Worm (Caenorhabditis elegans) whole organism, early embryonic: ENCODE results near the gene spp-7.

Source experiments
- B0310.2 ChIP-seq: sonication (generic microtip); optimal IDR thresholded peaks from 2 replicates; lab custom pipeline; 2016; ENCODE audit warnings: mild to moderate bottlenecking, missing genetic modification characterization, missing compliant biosample characterization
- aly-1 ChIP-seq: sonication (generic microtip); optimal IDR thresholded peaks from 2 replicates; lab custom pipeline; 2016; ENCODE audit warnings: missing genetic modification characterization, missing compliant biosample characterization
- ama-1 ChIP-seq: fragments of 150-350 bp; optimal IDR thresholded peaks from 2 replicates; lab custom pipeline; 2014
- ceh-13 ChIP-seq: fragments of 200-800 bp; sonication (Bioruptor generic); optimal IDR thresholded peaks from 2 replicates; lab custom pipeline; 2018; ENCODE audit warnings: mild to moderate bottlenecking, missing genetic modification characterization, missing compliant biosample characterization
- ets-7 ChIP-seq: sonication (generic microtip); optimal IDR thresholded peaks from 2 replicates; lab custom pipeline; 2016; ENCODE audit warnings: missing genotype, missing genetic modification characterization, missing compliant biosample characterization
- flt-1 ChIP-seq: fragments of 200-800 bp; sonication (Bioruptor generic); IDR thresholded peaks from 2 replicates; pipeline ENCODE4 v1.3.6; 2022; ENCODE audit warnings: missing genetic modification characterization, missing compliant biosample characterization
- hmg-4 ChIP-seq: fragments of 200-800 bp; sonication (Bioruptor generic); optimal IDR thresholded peaks from 2 replicates; lab custom pipeline; 2018; ENCODE audit warnings: mild to moderate bottlenecking, missing genetic modification characterization, missing compliant biosample characterization
- pes-1 ChIP-seq: fragments of 200-800 bp; sonication (Bioruptor generic); IDR thresholded peaks from 2 replicates; pipeline ENCODE4 v1.3.6; 2022; ENCODE audit warnings: missing genetic modification reagents, missing genetic modification characterization, missing compliant biosample characterization
- scrt-1 ChIP-seq: fragments of 200-800 bp; sonication (Bioruptor generic); IDR thresholded peaks from 2 replicates; pipeline ENCODE4 v1.3.6; 2022; ENCODE audit warnings: missing genetic modification characterization, missing compliant biosample characterization
- tbx-11 ChIP-seq: fragments of 200-800 bp; sonication (Bioruptor generic); IDR thresholded peaks from 2 replicates; pipeline ENCODE4 v1.3.6; 2022; ENCODE audit warnings: missing genetic modification characterization, missing compliant biosample characterization

DNA sequence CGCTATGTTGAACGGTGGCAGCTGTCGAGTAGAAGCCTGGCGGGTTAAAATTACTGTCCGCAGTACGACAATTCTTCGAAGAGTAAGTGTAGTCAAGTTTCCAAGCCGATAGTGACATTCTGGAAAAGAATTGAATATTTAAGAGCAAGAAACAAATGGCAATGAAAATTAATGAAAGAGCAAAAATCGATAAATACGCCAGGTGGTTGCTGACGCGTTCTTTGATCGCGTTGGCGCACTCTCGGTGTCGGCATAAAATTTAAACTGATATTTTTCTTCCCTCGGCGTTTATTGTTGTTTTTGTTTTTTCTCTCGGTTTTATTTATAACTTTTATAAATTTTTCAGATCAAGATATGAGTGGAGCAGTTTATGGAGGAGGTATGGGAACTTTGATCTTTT is 20.9 kb downstream of the spp-7 start, which contains the start of the genes perm-3 and swsn-6:
- no peak for TF ChIP-seq B0310.2
- TF ChIP-seq ama-1 = no peak
- TF ChIP-seq ets-7 = no peak
- TF ChIP-seq pes-1 = no peak
- no peak for TF ChIP-seq flt-1 (GFP tag; lab: Robert Waterston, UW)
- no peak for TF ChIP-seq ceh-13
- TF ChIP-seq aly-1 (tag; lab: Kevin White, UChicago) = no peak
- TF ChIP-seq hmg-4 (GFP tag; lab: Kevin White, UChicago) = no peak
- no peak for TF ChIP-seq tbx-11 (GFP tag; lab: Robert Waterston, UW)
- TF ChIP-seq scrt-1 (GFP tag; lab: Robert Waterston, UW) = no peak
